Fruit fly (Drosophila melanogaster) whole organism, adult: ENCODE results near the gene pps.

ENCODE experiments used
- CG14711 ChIP-seq: fragments of 200-800 bp; sonication (Bioruptor generic); optimal IDR thresholded peaks from 2 replicates; lab custom pipeline; 2018; ENCODE audit warnings: missing biosample characterization, mild to moderate bottlenecking, missing genetic modification characterization, moderate library complexity
- CG5204 ChIP-seq: fragments of 200-800 bp; sonication (Bioruptor generic); optimal IDR thresholded peaks from 2 replicates; lab custom pipeline; 2016; ENCODE audit warnings: missing biosample characterization, missing genetic modification characterization
- CG7045 ChIP-seq: fragments of 200-800 bp; sonication (Bioruptor generic); optimal IDR thresholded peaks from 2 replicates; lab custom pipeline; 2017; ENCODE audit warnings: missing biosample characterization, mild to moderate bottlenecking, missing genetic modification characterization
- CG7101 ChIP-seq: fragments of 200-800 bp; sonication (Bioruptor generic); optimal IDR thresholded peaks from 2 replicates; lab custom pipeline; 2018; ENCODE audit warnings: missing biosample characterization, mild to moderate bottlenecking, missing genetic modification characterization, moderate library complexity
- Clk ChIP-seq: fragments of 200-800 bp; sonication (Bioruptor generic); optimal IDR thresholded peaks from 2 replicates; lab custom pipeline; 2017; ENCODE audit warnings: missing biosample characterization, missing genetic modification characterization
- Crg-1 ChIP-seq: fragments of 200-800 bp; sonication (Bioruptor generic); optimal IDR thresholded peaks from 2 replicates; lab custom pipeline; 2016; ENCODE audit warnings: missing biosample characterization, missing genetic modification characterization
- Hr96 ChIP-seq: fragments of 200-800 bp; sonication (Bioruptor generic); optimal IDR thresholded peaks from 2 replicates; lab custom pipeline; 2016; ENCODE audit warnings: missing biosample characterization, missing genetic modification characterization
- Mnt ChIP-seq: fragments of 200-800 bp; sonication (Bioruptor generic); optimal IDR thresholded peaks from 2 replicates; lab custom pipeline; 2016; ENCODE audit warnings: missing biosample characterization, mild to moderate bottlenecking, missing genetic modification characterization
- bab1 ChIP-seq: fragments of 200-800 bp; sonication (Bioruptor generic); optimal IDR thresholded peaks from 3 replicates; lab custom pipeline; 2019; ENCODE audit warnings: missing biosample characterization, mild to moderate bottlenecking, missing genetic modification characterization, moderate library complexity
- cic ChIP-seq: fragments of 200-800 bp; sonication (Bioruptor generic); optimal IDR thresholded peaks from 2 replicates; lab custom pipeline; 2017; ENCODE audit warnings: missing biosample characterization, mild to moderate bottlenecking, missing genetic modification characterization, moderate library complexity
- cnc ChIP-seq, 2 experiments: fragments of >200 bp; optimal IDR thresholded peaks; 2 replicates each; lab custom pipeline; 2017
- kay ChIP-seq: fragments of 200-800 bp; sonication (Bioruptor generic); peaks from one replicate; lab custom pipeline; 2016; ENCODE audit warnings: missing biosample characterization, missing genetic modification characterization, borderline replicate concordance
- toe ChIP-seq: fragments of 200-800 bp; sonication (Bioruptor generic); optimal IDR thresholded peaks from 2 replicates; lab custom pipeline; 2016; ENCODE audit warnings: missing biosample characterization, missing genetic modification characterization

- no peak for TF ChIP-seq kay (GFP tag; lab: Kevin White, UChicago)
- TF ChIP-seq CG7045 (GFP tag; lab: Kevin White, UChicago), result peak; percentile 24
- no peak for TF ChIP-seq Crg-1 (GFP tag; lab: Kevin White, UChicago)
- peak; percentile 70 for TF ChIP-seq toe (GFP tag; lab: Kevin White, UChicago)
- peak; percentile 60 for TF ChIP-seq bab1
- TF ChIP-seq Hr96 (GFP tag; lab: Kevin White, UChicago), result peak; percentile 57
- no peak for TF ChIP-seq CG5204 (GFP tag; lab: Kevin White, UChicago)
- peak; percentile 33 for TF ChIP-seq Mnt (GFP tag; lab: Kevin White, UChicago)
- peak; percentile 59 for TF ChIP-seq CG7101 (tag; lab: Kevin White, UChicago)
- peak in 1 of 2 experiments; percentile 79 for TF ChIP-seq cnc (optimal IDR thresholded peaks at IDR 0.05; lab: Kevin White, UChicago)
- TF ChIP-seq Clk (GFP tag; lab: Kevin White, UChicago), result no peak
- TF ChIP-seq cic (GFP tag; lab: Kevin White, UChicago), result peak; percentile 47
- peak; percentile 65 for TF ChIP-seq CG14711
Measured at dm6 chr3R:12406235-12407196, 7.1 kb upstream of the pps start, which contains the start of gene CG5167.
